Fruit fly (Drosophila melanogaster): ENCODE data around the gene Hmu.

Gene Hmu

DNA sequence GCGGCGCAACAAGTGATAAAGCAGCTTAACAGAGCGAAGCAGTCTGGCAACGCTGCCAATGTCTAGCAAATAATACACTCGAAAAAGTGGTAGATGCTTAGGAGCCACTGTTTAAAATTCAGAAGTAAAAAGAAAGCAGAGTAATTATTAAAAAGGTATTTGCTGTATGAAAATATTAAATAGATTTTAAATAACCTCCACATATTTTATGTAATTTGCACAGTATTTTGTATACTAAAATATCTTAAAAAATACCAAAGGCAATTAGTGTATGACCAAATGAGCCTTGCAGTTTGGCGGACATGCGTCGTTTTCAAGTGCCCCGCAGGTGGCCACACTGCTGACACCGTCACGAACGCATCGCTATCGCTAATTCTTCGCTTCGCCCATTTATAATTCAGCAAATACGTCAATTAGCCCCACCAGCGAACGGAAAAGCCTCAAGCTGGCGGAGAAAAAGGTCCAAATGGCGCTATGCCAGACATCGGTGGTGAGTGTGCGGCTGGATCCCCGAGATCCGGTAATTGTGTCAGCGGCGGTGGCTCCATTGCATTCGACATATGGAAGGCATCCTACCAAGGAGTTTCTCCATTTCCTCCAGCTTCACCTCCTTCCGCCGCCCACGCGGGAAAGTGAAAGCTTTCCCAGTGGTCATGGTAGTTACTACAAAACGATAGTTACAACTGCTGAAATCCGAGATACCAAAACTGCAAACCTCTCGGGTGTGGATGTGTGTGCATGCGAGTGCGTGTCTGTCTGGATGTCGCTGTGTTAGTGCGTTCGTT lies 35.2 kb upstream of the Hmu start, which contains the start of gene pll (continued):
- TF ChIP-seq CG6683 (GFP tag; optimal IDR thresholded peaks at IDR 0.05) (peak; percentile 30), CG6175 (GFP tag; IDR thresholded peaks at IDR 0.05) (peak; percentile 72; the same call in 2 of the 3 replicates), br (optimal IDR thresholded peaks at IDR 0.05) (no peak), Oli (tag; optimal IDR thresholded peaks at IDR 0.05) (peak; percentile 62), HLH3B (GFP tag; IDR thresholded peaks at IDR 0.05) (peak; percentile 89), gcm (GFP tag; optimal IDR thresholded peaks at IDR 0.05) (peak; percentile 72), Deaf1 (tag; optimal IDR thresholded peaks at IDR 0.05) (peak; percentile 58), HLHmδ (GFP tag; optimal IDR thresholded peaks at IDR 0.05) (no peak), ranshi (GFP tag; IDR thresholded peaks at IDR 0.05) (peak; percentile 77), CG9437 (GFP tag; optimal IDR thresholded peaks at IDR 0.05) (no peak), CG34376 (GFP tag; optimal IDR thresholded peaks at IDR 0.05) (peak; percentile 35), CG15073 (GFP tag; optimal IDR thresholded peaks at IDR 0.05) (no peak), lmd (GFP tag; IDR thresholded peaks at IDR 0.05) (peak; percentile 85), nerfin-2 (GFP tag; IDR thresholded peaks at IDR 0.05; ENCODE audit: partially characterized antibody) (no peak), hth (optimal IDR thresholded peaks at IDR 0.05) (no peak), vvl (GFP tag; IDR thresholded peaks at IDR 0.05) (peak; percentile 93), Ets65A (GFP tag) (peak; percentile 96), ATbp (GFP tag; optimal IDR thresholded peaks at IDR 0.05) (no peak), sisA (GFP tag; IDR thresholded peaks at IDR 0.05) (peak; percentile 86), CG15514 (GFP tag; optimal IDR thresholded peaks at IDR 0.05) (peak; percentile 79), sr (GFP tag; IDR thresholded peaks at IDR 0.05) (peak; percentile 63; the same call in 2 of the 3 replicates), tgo (GFP tag; IDR thresholded peaks at IDR 0.05) (peak; percentile 90), CG8478 (optimal IDR thresholded peaks at IDR 0.05) (no peak), CG2712 (tag; optimal IDR thresholded peaks at IDR 0.05) (peak; percentile 90), MESR4 (GFP tag; optimal IDR thresholded peaks at IDR 0.05) (peak; percentile 76), CG32767 (GFP tag; IDR thresholded peaks at IDR 0.05) (peak; percentile 77), crp (GFP tag; optimal IDR thresholded peaks at IDR 0.05) (peak in 1 of 2 experiments; percentile 36), tap (tag; optimal IDR thresholded peaks at IDR 0.05) (no peak), dan (GFP tag; IDR thresholded peaks at IDR 0.05) (0 out of 2 replicates have a peak, but pooled peaks have one; percentile 27), Hmr (GFP tag; optimal IDR thresholded peaks at IDR 0.05) (peak; percentile 88), Dbx (GFP tag; IDR thresholded peaks at IDR 0.05) (peak; percentile 90), vnd (GFP tag; IDR thresholded peaks at IDR 0.05; ENCODE audit: partially characterized antibody) (0 out of 3 replicates have a peak, but pooled peaks have one; percentile 9), HmgD (GFP tag; optimal IDR thresholded peaks at IDR 0.05) (peak; percentile 63), CG4854 (GFP tag; optimal IDR thresholded peaks at IDR 0.05) (peak; percentile 53), CG6654 (GFP tag; optimal IDR thresholded peaks at IDR 0.05) (no peak), tna (GFP tag; IDR thresholded peaks at IDR 0.05; ENCODE audit: partially characterized antibody) (no peak), pho (GFP tag; optimal IDR thresholded peaks at IDR 0.05) (peak; percentile 78), fd102C (GFP tag; optimal IDR thresholded peaks at IDR 0.05) (no peak), CG1233 (GFP tag; optimal IDR thresholded peaks at IDR 0.05) (peak; percentile 72), Pdp1 (GFP tag; optimal IDR thresholded peaks at IDR 0.05) (peak; percentile 67 to 92), CG15696 (tag; optimal IDR thresholded peaks at IDR 0.05) (peak; percentile 58), CG1647 (GFP tag; optimal IDR thresholded peaks at IDR 0.05) (peak; percentile 32), eyg (GFP tag; optimal IDR thresholded peaks at IDR 0.05) (peak; percentile 59), CG2116 (GFP tag; optimal IDR thresholded peaks at IDR 0.05) (peak; percentile 61), CG2199 (GFP tag; IDR thresholded peaks at IDR 0.05) (peak; percentile 66; the same call in 1 of the 3 replicates), cwo (GFP tag; optimal IDR thresholded peaks at IDR 0.05) (peak; percentile 65), aop (GFP tag; IDR thresholded peaks at IDR 0.05) (no peak), CG8281 (tag; optimal IDR thresholded peaks at IDR 0.05) (no peak), CG8924 (tag; optimal IDR thresholded peaks at IDR 0.05) (peak; percentile 77)

Measured in whole organism, embryonic.